Comparison of ENCODE assay signal across 2 worm cellular contexts in genomic region chrV:9076273-9076672, ce11.
TF ChIP-seq lines count a peak whose summit lies in the region.

TSS of gene T27E4.7 (minus strand) at chrV:9076322.

TF ChIP-seq in whole organism, L3 larva, 47 proteins besides CTCF, POLR2A, EP300 and RAD21:
- TF ChIP-seq elt-2 (tag; optimal IDR thresholded peaks at IDR 0.05; lab: Kevin White, UChicago), result peak; percentile 6
- TF ChIP-seq pha-4 (tag; optimal IDR thresholded peaks at IDR 0.05; lab: Kevin White, UChicago), result peak; percentile 26
- no peak for TF ChIP-seq ceh-28 (tag; optimal IDR thresholded peaks at IDR 0.05; lab: Kevin White, UChicago)
- TF ChIP-seq ama-1 (optimal IDR thresholded peaks at IDR 0.05; lab: Kevin White, UChicago), result peak; percentile 2

TF ChIP-seq in whole organism, L4 larva, 104 proteins besides CTCF, POLR2A, EP300 and RAD21:
- peak; percentile 92 for TF ChIP-seq aha-1 (tag; lab: Kevin White, UChicago)
- TF ChIP-seq snpc-1.2 (GFP tag; IDR thresholded peaks at IDR 0.05; lab: Robert Waterston, UW), result no peak
- no peak for TF ChIP-seq unc-62 (GFP tag; optimal IDR thresholded peaks at IDR 0.05 in 1 of 2; lab: Kevin White, UChicago)
- no peak for TF ChIP-seq unc-62 (tag; optimal IDR thresholded peaks at IDR 0.05; lab: Kevin White, UChicago)
- no peak for TF ChIP-seq ZK337.2 (GFP tag; IDR thresholded peaks at IDR 0.05; lab: Robert Waterston, UW)
- TF ChIP-seq aly-2 (tag; optimal IDR thresholded peaks at IDR 0.05; lab: Kevin White, UChicago), result no peak
- no peak for TF ChIP-seq snpc-4 (tag; optimal IDR thresholded peaks at IDR 0.05; lab: Kevin White, UChicago)
- TF ChIP-seq daf-16 (GFP tag; optimal IDR thresholded peaks at IDR 0.05; lab: Kevin White, UChicago), result no peak
- TF ChIP-seq daf-16 (tag; optimal IDR thresholded peaks at IDR 0.05; lab: Kevin White, UChicago), result peak; percentile 4
- no peak for TF ChIP-seq hmg-1.1 (GFP tag; IDR thresholded peaks at IDR 0.05; lab: Robert Waterston, UW)
- no peak for TF ChIP-seq F49E8.2 (tag; optimal IDR thresholded peaks at IDR 0.05; lab: Kevin White, UChicago; ENCODE audit: borderline replicate concordance)
- no peak for TF ChIP-seq nhr-102 (tag; optimal IDR thresholded peaks at IDR 0.05; lab: Kevin White, UChicago)
- no peak for TF ChIP-seq nhr-76 (tag; optimal IDR thresholded peaks at IDR 0.05; lab: Kevin White, UChicago)
- TF ChIP-seq ceh-20 (GFP tag; IDR thresholded peaks at IDR 0.05; lab: Robert Waterston, UW), result no peak
- no peak for TF ChIP-seq nhr-42 (GFP tag; IDR thresholded peaks at IDR 0.05; lab: Robert Waterston, UW)

Comparison
In these comparisons a context has a peak if more than half of its experiments do, and no peak if none do; other contexts are left out.
1. Of the 28 proteins assayed by ChIP-seq in both whole organism, L4 larva and whole organism, L3 larva: peak only in whole organism, L4 larva: none; only in whole organism, L3 larva: ama-1 and pha-4; in both: none; in neither: 26.